ENCODE assay signal across 1 fruit fly cellular context in genomic region chrX:19744003-19744488, dm6.
TF ChIP-seq lines count a peak whose summit lies in the region.

TSS of gene CG18809 (minus strand) at chrX:19744335.
TSS of gene COX6B (minus strand) at chrX:19744335.
TSS of gene CG33932 (plus strand) at chrX:19744431.
TSS of gene Rpp20 (plus strand) at chrX:19744431.

TF ChIP-seq in whole organism, embryonic, 481 proteins besides CTCF, POLR2A, EP300 and RAD21 (continued from another document and continues in another):
- TF ChIP-seq gce (GFP tag; IDR thresholded peaks at IDR 0.05; lab: Robert Waterston, UW): 0 out of 3 replicates have a peak, but pooled peaks have one; percentile 46
- peak; percentile 59 for TF ChIP-seq ind (GFP tag; optimal IDR thresholded peaks at IDR 0.05; lab: Kevin White, UChicago)
- peak; percentile 87 for TF ChIP-seq mam (GFP tag; optimal IDR thresholded peaks at IDR 0.05; lab: Kevin White, UChicago)
- TF ChIP-seq psq (GFP tag; optimal IDR thresholded peaks at IDR 0.05; lab: Kevin White, UChicago): no peak
- TF ChIP-seq CG9797 (GFP tag; optimal IDR thresholded peaks at IDR 0.05; lab: Kevin White, UChicago): peak; percentile 53
- TF ChIP-seq CG3995 (GFP tag; optimal IDR thresholded peaks at IDR 0.05; lab: Kevin White, UChicago): peak; percentile 93
- peak; percentile 65 for TF ChIP-seq CG6272 (GFP tag; IDR thresholded peaks at IDR 0.05; lab: Robert Waterston, UW)
- TF ChIP-seq sima (GFP tag; optimal IDR thresholded peaks at IDR 0.05; lab: Kevin White, UChicago): no peak
- TF ChIP-seq HmgD (GFP tag; optimal IDR thresholded peaks at IDR 0.05; lab: Kevin White, UChicago): peak; percentile 93
- TF ChIP-seq CG8281 (tag; optimal IDR thresholded peaks at IDR 0.05; lab: Kevin White, UChicago): no peak
- peak; percentile 46 for TF ChIP-seq Hey (tag; optimal IDR thresholded peaks at IDR 0.05; lab: Kevin White, UChicago)
- no peak for TF ChIP-seq Ssrp (tag; optimal IDR thresholded peaks at IDR 0.05; lab: Kevin White, UChicago)
- peak; percentile 25; the same call in 1 of the 3 replicates for TF ChIP-seq croc (GFP tag; conservative IDR thresholded peaks at IDR 0.05; lab: Robert Waterston, UW)
- peak; percentile 25 for TF ChIP-seq CG16815 (GFP tag; optimal IDR thresholded peaks at IDR 0.05; lab: Kevin White, UChicago)
- TF ChIP-seq gt (GFP tag; IDR thresholded peaks at IDR 0.05; lab: Robert Waterston, UW): no peak
- no peak for TF ChIP-seq Six4 (GFP tag; optimal IDR thresholded peaks at IDR 0.05; lab: Kevin White, UChicago)
- TF ChIP-seq CG11398 (GFP tag; optimal IDR thresholded peaks at IDR 0.05; lab: Kevin White, UChicago): peak; percentile 59
- TF ChIP-seq Pdp1 (GFP tag; optimal IDR thresholded peaks at IDR 0.05; lab: Kevin White, UChicago): peak; percentile 38 to 96
- no peak for TF ChIP-seq CG11695 (GFP tag; IDR thresholded peaks at IDR 0.05; lab: Robert Waterston, UW)
- TF ChIP-seq HLHmδ (GFP tag; optimal IDR thresholded peaks at IDR 0.05; lab: Kevin White, UChicago): peak; percentile 14
- TF ChIP-seq CG2889 (GFP tag; IDR thresholded peaks at IDR 0.05; lab: Robert Waterston, UW): no peak
- TF ChIP-seq tgo (GFP tag; IDR thresholded peaks at IDR 0.05; lab: Robert Waterston, UW): peak; percentile 43; the same call in 1 of the 3 replicates
- TF ChIP-seq CrebB (tag; optimal IDR thresholded peaks at IDR 0.05; lab: Kevin White, UChicago): peak; percentile 55
- no peak for TF ChIP-seq Vsx1 (GFP tag; optimal IDR thresholded peaks at IDR 0.05; lab: Kevin White, UChicago)
- TF ChIP-seq sens (GFP tag; lab: Kevin White, UChicago): peak; percentile 91
- TF ChIP-seq ap (GFP tag; IDR thresholded peaks at IDR 0.05; lab: Robert Waterston, UW): no peak
- peak; percentile 1 to 65 for TF ChIP-seq Hr51 (GFP tag; optimal IDR thresholded peaks at IDR 0.05; lab: Kevin White, UChicago)
- TF ChIP-seq NK7.1 (GFP tag; optimal IDR thresholded peaks at IDR 0.05; lab: Kevin White, UChicago): peak; percentile 19
- TF ChIP-seq Eip74EF (GFP tag; optimal IDR thresholded peaks at IDR 0.05; lab: Kevin White, UChicago): no peak
- TF ChIP-seq CG2712 (tag; optimal IDR thresholded peaks at IDR 0.05; lab: Kevin White, UChicago): peak; percentile 61
- no peak for TF ChIP-seq E2f1 (GFP tag; IDR thresholded peaks at IDR 0.05; lab: Robert Waterston, UW)
- TF ChIP-seq toy (GFP tag; IDR thresholded peaks at IDR 0.05; lab: Robert Waterston, UW): no peak
- TF ChIP-seq CG13624 (GFP tag; optimal IDR thresholded peaks at IDR 0.05; lab: Kevin White, UChicago): peak; percentile 83
- TF ChIP-seq CG11560 (tag; IDR thresholded peaks at IDR 0.05; lab: Robert Waterston, UW): peak; percentile 72; the same call in 2 of the 3 replicates
- peak; percentile 93 for TF ChIP-seq ato (GFP tag; IDR thresholded peaks at IDR 0.05; lab: Robert Waterston, UW; ENCODE audit: partially characterized antibody)
- TF ChIP-seq CG14441 (GFP tag; IDR thresholded peaks at IDR 0.05; lab: Robert Waterston, UW): peak; percentile 26; the same call in 1 of the 2 replicates
- TF ChIP-seq Opbp (GFP tag; IDR thresholded peaks at IDR 0.05; lab: Robert Waterston, UW; ENCODE audit: partially characterized antibody): peak; percentile 98
- no peak for TF ChIP-seq CG18476 (GFP tag; optimal IDR thresholded peaks at IDR 0.05; lab: Kevin White, UChicago)
- TF ChIP-seq stwl (tag; optimal IDR thresholded peaks at IDR 0.05; lab: Kevin White, UChicago): peak; percentile 78
- TF ChIP-seq sens-2 (GFP tag; IDR thresholded peaks at IDR 0.05; lab: Robert Waterston, UW): peak; percentile 18; the same call in 1 of the 2 replicates
- TF ChIP-seq trh (GFP tag; optimal IDR thresholded peaks at IDR 0.05; lab: Kevin White, UChicago): no peak
- peak; percentile 80 for TF ChIP-seq CG9609 (GFP tag; optimal IDR thresholded peaks at IDR 0.05; lab: Kevin White, UChicago)
- no peak for TF ChIP-seq jigr1 (GFP tag; IDR thresholded peaks at IDR 0.05; lab: Robert Waterston, UW)
- TF ChIP-seq CG12659 (GFP tag; optimal IDR thresholded peaks at IDR 0.05; lab: Kevin White, UChicago): peak; percentile 92
- TF ChIP-seq disco-r (GFP tag; optimal IDR thresholded peaks at IDR 0.05; lab: Kevin White, UChicago): peak; percentile 56
- TF ChIP-seq cato (GFP tag; optimal IDR thresholded peaks at IDR 0.05; lab: Kevin White, UChicago; ENCODE audit: borderline replicate concordance): peak; percentile 0
- TF ChIP-seq Optix (GFP tag; IDR thresholded peaks at IDR 0.05; lab: Robert Waterston, UW): 0 out of 3 replicates have a peak, but pooled peaks have one; percentile 48
- TF ChIP-seq Drgx (GFP tag; IDR thresholded peaks at IDR 0.05; lab: Robert Waterston, UW): 0 out of 2 replicates have a peak, but pooled peaks have one; percentile 48
- peak; percentile 57; the same call in 1 of the 2 replicates for TF ChIP-seq lmd (GFP tag; IDR thresholded peaks at IDR 0.05; lab: Robert Waterston, UW)
- TF ChIP-seq CG6654 (GFP tag; optimal IDR thresholded peaks at IDR 0.05; lab: Kevin White, UChicago): no peak
- peak; percentile 7 for TF ChIP-seq grn (GFP tag; optimal IDR thresholded peaks at IDR 0.05; lab: Kevin White, UChicago)
- peak; percentile 33 for TF ChIP-seq pnt (GFP tag; optimal IDR thresholded peaks at IDR 0.05; lab: Kevin White, UChicago)
- peak; percentile 52 for TF ChIP-seq CG8924 (tag; optimal IDR thresholded peaks at IDR 0.05; lab: Kevin White, UChicago)
- peak; percentile 84 for TF ChIP-seq Antp (GFP tag; optimal IDR thresholded peaks at IDR 0.05; lab: Kevin White, UChicago)
- peak; percentile 60 for TF ChIP-seq E2f2 (GFP tag; IDR thresholded peaks at IDR 0.05; lab: Robert Waterston, UW)
- no peak for TF ChIP-seq dati (GFP tag; IDR thresholded peaks at IDR 0.05; lab: Robert Waterston, UW)
- peak; percentile 95 for TF ChIP-seq CG13287 (GFP tag; IDR thresholded peaks at IDR 0.05; lab: Robert Waterston, UW; ENCODE audit: partially characterized antibody)
- peak; percentile 68 for TF ChIP-seq fu2 (GFP tag; optimal IDR thresholded peaks at IDR 0.05; lab: Kevin White, UChicago)
- TF ChIP-seq CG9876 (GFP tag; optimal IDR thresholded peaks at IDR 0.05; lab: Kevin White, UChicago): peak; percentile 75
- TF ChIP-seq chn (GFP tag; optimal IDR thresholded peaks at IDR 0.05; lab: Kevin White, UChicago): peak; percentile 39
- peak; percentile 97 for TF ChIP-seq bbx (GFP tag; IDR thresholded peaks at IDR 0.05; lab: Robert Waterston, UW; ENCODE audit: partially characterized antibody)
- TF ChIP-seq eyg (GFP tag; optimal IDR thresholded peaks at IDR 0.05; lab: Kevin White, UChicago): peak; percentile 43
- peak; percentile 75 for TF ChIP-seq her (GFP tag; optimal IDR thresholded peaks at IDR 0.05; lab: Kevin White, UChicago)
- no peak for TF ChIP-seq CG31365 (tag; optimal IDR thresholded peaks at IDR 0.05; lab: Kevin White, UChicago)
- TF ChIP-seq salm (tag; optimal IDR thresholded peaks at IDR 0.05; lab: Kevin White, UChicago): no peak
- peak; percentile 63 for TF ChIP-seq al (GFP tag; IDR thresholded peaks at IDR 0.05; lab: Robert Waterston, UW)
- peak; percentile 62 for TF ChIP-seq CG12744 (GFP tag; optimal IDR thresholded peaks at IDR 0.05; lab: Kevin White, UChicago)
- 0 out of 3 replicates have a peak, but pooled peaks have one; percentile 24 for TF ChIP-seq CG2199 (GFP tag; IDR thresholded peaks at IDR 0.05; lab: Robert Waterston, UW)
- peak; percentile 72 for TF ChIP-seq chm (GFP tag; IDR thresholded peaks at IDR 0.05; lab: Robert Waterston, UW)
- peak; percentile 35 for TF ChIP-seq Nf-YB (GFP tag; optimal IDR thresholded peaks at IDR 0.05; lab: Kevin White, UChicago)
- TF ChIP-seq br (optimal IDR thresholded peaks at IDR 0.05; lab: Kevin White, UChicago): no peak
- TF ChIP-seq CG3407 (GFP tag; optimal IDR thresholded peaks at IDR 0.05; lab: Kevin White, UChicago): no peak
- peak; percentile 97 for TF ChIP-seq CG6791 (GFP tag; IDR thresholded peaks at IDR 0.05; lab: Robert Waterston, UW; ENCODE audit: partially characterized antibody)
- TF ChIP-seq lab (GFP tag; optimal IDR thresholded peaks at IDR 0.05; lab: Kevin White, UChicago): peak; percentile 80
- no peak for TF ChIP-seq zf30C (GFP tag; optimal IDR thresholded peaks at IDR 0.05; lab: Kevin White, UChicago)
- peak; percentile 41 for TF ChIP-seq CG7928 (GFP tag; optimal IDR thresholded peaks at IDR 0.05; lab: Kevin White, UChicago)
- TF ChIP-seq Rfx (GFP tag; IDR thresholded peaks at IDR 0.05; lab: Robert Waterston, UW): peak; percentile 88
- TF ChIP-seq Ptx1 (GFP tag; IDR thresholded peaks at IDR 0.05; lab: Robert Waterston, UW): peak; percentile 66
- TF ChIP-seq jumu (GFP tag; optimal IDR thresholded peaks at IDR 0.05; lab: Kevin White, UChicago): peak; percentile 78
- TF ChIP-seq lilli (GFP tag; optimal IDR thresholded peaks at IDR 0.05; lab: Kevin White, UChicago): peak; percentile 77
- peak; percentile 28 for TF ChIP-seq Usf (GFP tag; optimal IDR thresholded peaks at IDR 0.05; lab: Kevin White, UChicago)
- peak; percentile 94 for TF ChIP-seq YL-1 (GFP tag; optimal IDR thresholded peaks at IDR 0.05; lab: Kevin White, UChicago)
- no peak for TF ChIP-seq so (GFP tag; IDR thresholded peaks at IDR 0.05; lab: Robert Waterston, UW)
- TF ChIP-seq danr (GFP tag; IDR thresholded peaks at IDR 0.05; lab: Robert Waterston, UW): no peak
- peak; percentile 86 for TF ChIP-seq Dll (GFP tag; IDR thresholded peaks at IDR 0.05; lab: Robert Waterston, UW; ENCODE audit: partially characterized antibody)
- no peak for TF ChIP-seq Lpt (GFP tag; optimal IDR thresholded peaks at IDR 0.05; lab: Kevin White, UChicago)
- no peak for TF ChIP-seq CG4360 (GFP tag; IDR thresholded peaks at IDR 0.05; lab: Robert Waterston, UW)
- peak; percentile 85 for TF ChIP-seq Hmr (GFP tag; optimal IDR thresholded peaks at IDR 0.05; lab: Kevin White, UChicago)
- TF ChIP-seq CG13775 (GFP tag; optimal IDR thresholded peaks at IDR 0.05; lab: Kevin White, UChicago): peak; percentile 59
- no peak for TF ChIP-seq ab (GFP tag; optimal IDR thresholded peaks at IDR 0.05; lab: Kevin White, UChicago)
- TF ChIP-seq CG8359 (GFP tag; optimal IDR thresholded peaks at IDR 0.05; lab: Kevin White, UChicago; ENCODE audit: borderline replicate concordance): no peak
- peak; percentile 60 for TF ChIP-seq CG3281 (GFP tag; optimal IDR thresholded peaks at IDR 0.05; lab: Kevin White, UChicago)
- peak in 1 of 2 experiments; percentile 23 for TF ChIP-seq bsh (GFP tag; optimal IDR thresholded peaks at IDR 0.05; lab: Kevin White, UChicago)
- TF ChIP-seq Sry-δ (GFP tag; optimal IDR thresholded peaks at IDR 0.05; lab: Kevin White, UChicago): peak; percentile 100
- TF ChIP-seq CG30431 (GFP tag; optimal IDR thresholded peaks at IDR 0.05; lab: Kevin White, UChicago): peak; percentile 23
- TF ChIP-seq dpn (GFP tag; optimal IDR thresholded peaks at IDR 0.05; lab: Kevin White, UChicago): peak; percentile 67 to 78
- peak; percentile 74 for TF ChIP-seq CG18599 (GFP tag; optimal IDR thresholded peaks at IDR 0.05; lab: Kevin White, UChicago)
- TF ChIP-seq otp (GFP tag; IDR thresholded peaks at IDR 0.05; lab: Robert Waterston, UW): no peak
- peak; percentile 11 for TF ChIP-seq CG7987 (GFP tag; optimal IDR thresholded peaks at IDR 0.05; lab: Kevin White, UChicago)
- no peak for TF ChIP-seq ham (GFP tag; IDR thresholded peaks at IDR 0.05; lab: Robert Waterston, UW)
- TF ChIP-seq h (optimal IDR thresholded peaks at IDR 0.05; lab: Kevin White, UChicago): no peak
- peak; percentile 28 for TF ChIP-seq CG4820 (GFP tag; optimal IDR thresholded peaks at IDR 0.05; lab: Kevin White, UChicago)
- TF ChIP-seq rib (GFP tag; IDR thresholded peaks at IDR 0.05; lab: Robert Waterston, UW): peak; percentile 75; the same call in 1 of the 2 replicates
- TF ChIP-seq kni (GFP tag; optimal IDR thresholded peaks at IDR 0.05; lab: Kevin White, UChicago): peak; percentile 26
- no peak for TF ChIP-seq btn (GFP tag; optimal IDR thresholded peaks at IDR 0.05; lab: Kevin White, UChicago)
- TF ChIP-seq Mrtf (GFP tag; IDR thresholded peaks at IDR 0.05; lab: Robert Waterston, UW): 0 out of 3 replicates have a peak, but pooled peaks have one; percentile 45
- TF ChIP-seq Atf6 (GFP tag; IDR thresholded peaks at IDR 0.05; lab: Robert Waterston, UW): 0 out of 2 replicates have a peak, but pooled peaks have one; percentile 36
- no peak for TF ChIP-seq z (GFP tag; IDR thresholded peaks at IDR 0.05; lab: Robert Waterston, UW)
- TF ChIP-seq gfzf (GFP tag; optimal IDR thresholded peaks at IDR 0.05; lab: Kevin White, UChicago): peak; percentile 33
- peak; percentile 88 for TF ChIP-seq tna (GFP tag; IDR thresholded peaks at IDR 0.05; lab: Robert Waterston, UW; ENCODE audit: partially characterized antibody)
- TF ChIP-seq zfh2 (GFP tag; optimal IDR thresholded peaks at IDR 0.05; lab: Kevin White, UChicago): peak; percentile 87
- TF ChIP-seq Awh (GFP tag; IDR thresholded peaks at IDR 0.05; lab: Robert Waterston, UW): peak; percentile 35; the same call in 1 of the 2 replicates
- TF ChIP-seq D19A (tag; optimal IDR thresholded peaks at IDR 0.05; lab: Kevin White, UChicago): no peak
- 0 out of 2 replicates have a peak, but pooled peaks have one; percentile 55 for TF ChIP-seq cas (GFP tag; IDR thresholded peaks at IDR 0.05; lab: Robert Waterston, UW)
- TF ChIP-seq wek (GFP tag; optimal IDR thresholded peaks at IDR 0.05; lab: Kevin White, UChicago): no peak
- TF ChIP-seq MBD-R2 (GFP tag; IDR thresholded peaks at IDR 0.05; lab: Robert Waterston, UW): peak; percentile 95
- TF ChIP-seq CG16813 (GFP tag; IDR thresholded peaks at IDR 0.05; lab: Robert Waterston, UW; ENCODE audit: partially characterized antibody): peak; percentile 97
- no peak for TF ChIP-seq tap (tag; optimal IDR thresholded peaks at IDR 0.05; lab: Kevin White, UChicago)
- TF ChIP-seq H2.0 (GFP tag; IDR thresholded peaks at IDR 0.05; lab: Robert Waterston, UW): peak; percentile 28; the same call in 1 of the 2 replicates
- TF ChIP-seq tll (GFP tag; optimal IDR thresholded peaks at IDR 0.05; lab: Kevin White, UChicago): no peak
- TF ChIP-seq lov (optimal IDR thresholded peaks at IDR 0.05; lab: Kevin White, UChicago): no peak
- 0 out of 3 replicates have a peak, but pooled peaks have one; percentile 35 for TF ChIP-seq lov (GFP tag; IDR thresholded peaks at IDR 0.05; lab: Robert Waterston, UW)
- TF ChIP-seq gcm2 (GFP tag; optimal IDR thresholded peaks at IDR 0.05; lab: Kevin White, UChicago): no peak
- no peak for TF ChIP-seq fru (optimal IDR thresholded peaks at IDR 0.05; lab: Kevin White, UChicago)
- TF ChIP-seq Dip3 (GFP tag; optimal IDR thresholded peaks at IDR 0.05; lab: Kevin White, UChicago): peak; percentile 76
- no peak for TF ChIP-seq CG4707 (GFP tag; optimal IDR thresholded peaks at IDR 0.05; lab: Kevin White, UChicago)
- peak; percentile 62 for TF ChIP-seq CG14710 (tag; optimal IDR thresholded peaks at IDR 0.05; lab: Kevin White, UChicago)
- peak; percentile 66 for TF ChIP-seq wdn (GFP tag; IDR thresholded peaks at IDR 0.05; lab: Robert Waterston, UW)
